Worm (Caenorhabditis elegans) whole organism, midembryonic: ENCODE results near the gene unc-23.

Source experiments
- T22C8.4 ChIP-seq: fragments of 200-800 bp; sonication (Bioruptor generic); IDR thresholded peaks from 2 replicates; pipeline ENCODE4 v1.3.6; 2022; ENCODE audit warnings: missing genetic modification characterization, missing compliant biosample characterization
- cog-1 ChIP-seq: sonication (generic microtip); optimal IDR thresholded peaks from 2 replicates; lab custom pipeline; 2016; ENCODE audit warnings: missing genetic modification characterization, missing compliant biosample characterization
- flt-1 ChIP-seq: fragments of 200-800 bp; sonication (Bioruptor generic); IDR thresholded peaks from 2 replicates; pipeline ENCODE4 v1.3.6; 2022; ENCODE audit warnings: missing genetic modification characterization, missing compliant biosample characterization
- klf-2 ChIP-seq: fragments of 200-800 bp; sonication (Bioruptor generic); conservative IDR thresholded peaks from 2 replicates; pipeline ENCODE4 v1.3.6; 2022; ENCODE audit warnings: missing genetic modification reagents, missing genetic modification characterization, missing compliant biosample characterization
- med-1 ChIP-seq: sonication (generic microtip); optimal IDR thresholded peaks from 2 replicates; lab custom pipeline; 2017; ENCODE audit warnings: missing genetic modification characterization, mild to moderate bottlenecking, missing compliant biosample characterization, antibody characterized with exemption, missing genetic modification reagents; ENCODE audit not compliant: insufficient read depth
- ref-1 ChIP-seq: fragments of 200-800 bp; sonication (Bioruptor generic); conservative IDR thresholded peaks from 2 replicates; pipeline ENCODE4 v1.3.6; 2022; ENCODE audit warnings: missing genetic modification reagents, missing genetic modification characterization, missing compliant biosample characterization
- tab-1 ChIP-seq: fragments of 200-800 bp; sonication (Bioruptor generic); IDR thresholded peaks from 2 replicates; pipeline ENCODE4 v1.3.6; 2022; ENCODE audit warnings: missing genetic modification characterization, missing compliant biosample characterization
- ztf-23 ChIP-seq: fragments of 200-800 bp; sonication (Bioruptor generic); IDR thresholded peaks from 2 replicates; pipeline ENCODE4 v1.3.6; 2022; ENCODE audit warnings: missing genetic modification reagents, missing genetic modification characterization, missing compliant biosample characterization
- ztf-29 ChIP-seq: fragments of 200-800 bp; sonication (Bioruptor generic); IDR thresholded peaks from 2 replicates; pipeline ENCODE4 v1.3.6; 2022; ENCODE audit warnings: missing genetic modification reagents, missing genetic modification characterization, missing compliant biosample characterization

DNA sequence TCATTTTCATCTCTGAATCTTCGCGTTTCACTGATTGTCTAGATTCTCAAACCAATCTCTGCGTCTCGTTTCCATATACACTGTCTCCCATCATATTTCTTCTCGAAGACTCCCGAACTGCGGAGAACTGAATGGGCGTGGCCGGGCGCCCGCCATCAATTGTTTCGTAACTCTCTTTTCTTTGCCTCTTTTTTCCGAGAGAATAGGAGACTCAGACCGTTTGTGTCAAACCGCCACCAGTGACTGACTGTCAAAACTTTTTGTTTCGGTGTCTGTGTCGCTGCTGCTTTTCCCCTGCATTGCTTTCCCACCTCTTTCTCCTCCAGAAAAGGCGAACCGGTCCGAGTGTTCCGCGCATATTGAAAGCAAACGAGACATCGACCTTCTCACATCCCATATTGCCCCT, at the start of gene unc-23:
- TF ChIP-seq T22C8.4 (GFP tag; lab: Robert Waterston, UW) (no peak), klf-2 (0 out of 2 replicates have a peak, but pooled peaks have one; percentile 7), flt-1 (GFP tag; lab: Robert Waterston, UW) (no peak), cog-1 (tag; lab: Kevin White, UChicago) (no peak), tab-1 (GFP tag; lab: Robert Waterston, UW) (no peak), ref-1 (GFP tag; lab: Robert Waterston, UW) (no peak), ztf-23 (GFP tag; lab: Robert Waterston, UW) (no peak), ztf-29 (no peak), med-1 (GFP tag; lab: Kevin White, UChicago) (no peak)
